Fruit fly (Drosophila melanogaster) S2 (cell line): Measurements from ENCODE around the gene CG6836.

Source experiments
- CG8478 ChIP-seq: fragments of >200 bp; optimal IDR thresholded peaks from 2 replicates; lab custom pipeline; 2018
- CTCF ChIP-seq, 2 experiments: fragments of >200 bp; optimal IDR thresholded peaks; 2 replicates each; lab custom pipeline; 2018

dm6 chr3L:18989611-18990010 lies 39.2 kb downstream of the CG6836 start, which contains the start of gene CG34256:
- no peak for TF ChIP-seq CG8478 (lab: Kevin White, UChicago)
- TF ChIP-seq CTCF (optimal IDR thresholded peaks at IDR 0.05; lab: Kevin White, UChicago), result no peak
